Fruit fly (Drosophila melanogaster) whole organism: ENCODE results near the gene CecB.

Experiments
- Dll ChIP-seq: fragments of >200 bp; optimal IDR thresholded peaks from 2 replicates; lab custom pipeline; 2017
- psq ChIP-seq: fragments of >200 bp; optimal IDR thresholded peaks from 2 replicates; lab custom pipeline; 2017
- usp ChIP-seq: fragments of >200 bp; optimal IDR thresholded peaks from 2 replicates; lab custom pipeline; 2017; ENCODE audit warnings: missing biosample characterization, missing genetic modification characterization, mixed read lengths

DNA sequence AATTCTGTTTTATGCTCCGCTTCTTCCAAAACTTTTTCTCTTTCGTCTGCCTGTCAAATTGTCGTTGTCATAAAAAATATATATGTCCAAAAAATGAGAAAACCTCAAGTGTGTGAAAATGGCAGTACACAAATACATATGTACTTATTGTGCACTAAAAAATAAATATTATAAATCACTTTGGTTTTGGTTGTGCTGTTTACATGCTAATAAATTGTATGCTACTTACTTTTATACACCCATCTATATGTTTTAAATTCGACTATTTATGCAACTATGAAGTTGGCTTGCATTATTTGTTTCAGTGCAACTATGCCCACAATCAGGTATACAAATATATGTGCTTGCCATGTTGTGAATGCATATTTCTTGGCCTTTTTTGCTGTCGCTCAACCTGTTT is 44.0 kb upstream of the CecB start:
- TF ChIP-seq Dll (lab: Kevin White, UChicago) = no peak
- no peak for TF ChIP-seq psq
- no peak for TF ChIP-seq usp (GFP tag; lab: Kevin White, UChicago)
